Fruit fly (Drosophila melanogaster): ENCODE data around the gene CG9449.

DNA sequence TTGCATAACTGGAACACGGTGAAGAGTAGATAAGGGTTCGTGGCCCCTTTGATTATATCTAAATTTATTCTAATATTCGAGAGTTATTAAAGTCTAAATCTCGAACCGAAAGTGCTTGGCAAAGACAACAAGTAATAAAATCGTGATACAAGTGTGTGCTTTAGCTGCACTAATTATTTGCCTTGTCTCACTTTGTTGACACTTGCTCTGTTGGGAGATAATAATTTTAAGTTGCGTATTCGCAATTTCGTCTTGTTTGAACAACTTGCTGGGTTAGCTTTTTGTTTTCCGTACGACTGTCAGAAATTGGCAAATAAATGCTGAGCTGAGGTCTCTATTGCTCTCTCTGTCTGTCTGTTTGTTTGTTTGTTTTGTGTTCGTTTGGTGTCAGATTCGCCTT is 7.2 kb upstream of the CG9449 start:
- TF ChIP-seq CG8478 (optimal IDR thresholded peaks at IDR 0.05) (no peak), CTCF (optimal IDR thresholded peaks at IDR 0.05) (no peak)
